Worm (Caenorhabditis elegans) whole organism, L4 larva: Measurements from ENCODE around the gene C33F10.4.

Experiments
- F26F4.8 ChIP-seq: fragments of 200-800 bp; sonication (Bioruptor generic); conservative IDR thresholded peaks from 2 replicates; pipeline ENCODE4 v1.3.6; 2022; ENCODE audit warnings: missing genetic modification characterization, missing compliant biosample characterization
- F49E8.2 ChIP-seq: sonication (generic microtip); optimal IDR thresholded peaks from 2 replicates; lab custom pipeline; 2016; ENCODE audit warnings: missing compliant biosample characterization, mild to moderate bottlenecking, missing genetic modification characterization, borderline replicate concordance
- T26A8.4 ChIP-seq: fragments of 200-800 bp; sonication (Bioruptor generic); IDR thresholded peaks from 2 replicates; pipeline ENCODE4 v1.3.6; 2022; ENCODE audit warnings: missing genetic modification characterization, missing compliant biosample characterization
- Y75B8A.6 ChIP-seq: fragments of 200-800 bp; sonication (Bioruptor generic); IDR thresholded peaks from 2 replicates; pipeline ENCODE4 v1.3.6; 2022; ENCODE audit warnings: missing genetic modification reagents, missing genetic modification characterization, missing compliant biosample characterization
- aha-1 ChIP-seq: fragments of 150-350 bp; peaks from one replicate; lab custom pipeline; 2014; ENCODE audit warnings: missing biosample characterization, missing genetic modification characterization
- aly-2 ChIP-seq: sonication (generic microtip); optimal IDR thresholded peaks from 2 replicates; lab custom pipeline; 2018; ENCODE audit warnings: missing biosample characterization, missing genetic modification characterization
- arid-1 ChIP-seq: fragments of 200-800 bp; sonication (Bioruptor generic); conservative IDR thresholded peaks from 2 replicates; pipeline ENCODE4 v1.3.6; 2022; ENCODE audit warnings: missing genetic modification reagents, missing genetic modification characterization, missing compliant biosample characterization
- ceh-20 ChIP-seq: fragments of 200-800 bp; sonication (Bioruptor generic); IDR thresholded peaks from 2 replicates; pipeline ENCODE4 v1.3.6; 2022; ENCODE audit warnings: missing genetic modification reagents, missing genetic modification characterization, missing compliant biosample characterization
- ceh-28 ChIP-seq: fragments of 150-350 bp; optimal IDR thresholded peaks from 2 replicates; lab custom pipeline; 2014; ENCODE audit warnings: missing biosample characterization, missing genetic modification reagents, missing genetic modification characterization
- ceh-62 ChIP-seq: sonication (generic microtip); optimal IDR thresholded peaks from 2 replicates; lab custom pipeline; 2017; ENCODE audit warnings: missing biosample characterization, missing genetic modification characterization
- ceh-82 ChIP-seq: sonication (generic microtip); optimal IDR thresholded peaks from 2 replicates; lab custom pipeline; 2017; ENCODE audit warnings: missing biosample characterization, missing genetic modification characterization
- daf-12 ChIP-seq: fragments of 150-350 bp; optimal IDR thresholded peaks from 2 replicates; lab custom pipeline; 2014; ENCODE audit warnings: missing biosample characterization, missing genetic modification reagents, missing genetic modification characterization
- daf-16 ChIP-seq, 3 experiments: sonication (generic microtip); optimal IDR thresholded peaks; 2 replicates each; lab custom pipeline; 2016 to 2017; ENCODE audit warnings: missing genetic modification characterization in 3 of 3, missing genetic modification reagents in 3 of 3, mild to moderate bottlenecking in 2 of 3, missing compliant biosample characterization in 2 of 3, missing biosample characterization in 1 of 3, moderate library complexity in 1 of 3
- dpl-1 ChIP-seq: fragments of 150-350 bp; optimal IDR thresholded peaks from 2 replicates; lab custom pipeline; 2014; ENCODE audit warnings: missing biosample characterization, missing genetic modification reagents, missing genetic modification characterization
- duxl-1 ChIP-seq: sonication (generic microtip); optimal IDR thresholded peaks from 2 replicates; lab custom pipeline; 2016; ENCODE audit warnings: mild to moderate bottlenecking, missing genetic modification characterization, moderate library complexity, missing compliant biosample characterization; ENCODE audit not compliant: poor library complexity
- dve-1 ChIP-seq: sonication (generic microtip); optimal IDR thresholded peaks from 2 replicates; lab custom pipeline; 2017; ENCODE audit warnings: antibody characterized with exemption, mild to moderate bottlenecking, missing genetic modification characterization, missing compliant biosample characterization; ENCODE audit not compliant: insufficient read depth
- egl-27 ChIP-seq: sonication (generic microtip); optimal IDR thresholded peaks from 3 replicates; lab custom pipeline; 2017; ENCODE audit warnings: missing biosample characterization, missing genetic modification reagents, missing genetic modification characterization
- fkh-10 ChIP-seq: fragments of 150-350 bp; optimal IDR thresholded peaks from 2 replicates; lab custom pipeline; 2014; ENCODE audit warnings: missing biosample characterization, missing genetic modification reagents, missing genetic modification characterization
- fos-1 ChIP-seq: fragments of 150-350 bp; optimal IDR thresholded peaks from 2 replicates; lab custom pipeline; 2014; ENCODE audit warnings: missing biosample characterization, missing genetic modification characterization
- hif-1 ChIP-seq, 2 experiments: sonication (generic microtip); optimal IDR thresholded peaks; 2 replicates each; lab custom pipeline; 2016 to 2017; ENCODE audit warnings: missing compliant biosample characterization in 2 of 2, missing genetic modification characterization in 2 of 2, missing genetic modification reagents in 2 of 2, missing genotype in 2 of 2, mild to moderate bottlenecking in 1 of 2
- hlh-11 ChIP-seq: fragments of 200-800 bp; sonication (Bioruptor generic); optimal IDR thresholded peaks from 2 replicates; lab custom pipeline; 2018; ENCODE audit warnings: mild to moderate bottlenecking, missing genetic modification characterization, missing compliant biosample characterization
- hlh-30 ChIP-seq: sonication (generic microtip); optimal IDR thresholded peaks from 2 replicates; lab custom pipeline; 2017; ENCODE audit warnings: antibody characterized with exemption, mild to moderate bottlenecking, missing genetic modification characterization, missing compliant biosample characterization; ENCODE audit not compliant: insufficient read depth
- lin-29 ChIP-seq: fragments of 200-800 bp; sonication (Bioruptor generic); IDR thresholded peaks from 2 replicates; pipeline ENCODE4 v1.3.6; 2022; ENCODE audit warnings: missing genetic modification reagents, missing genetic modification characterization, missing compliant biosample characterization
- lin-39 ChIP-seq: fragments of 150-350 bp; optimal IDR thresholded peaks from 2 replicates; lab custom pipeline; 2014; ENCODE audit warnings: missing biosample characterization, missing genetic modification reagents, missing genetic modification characterization
- mdl-1 ChIP-seq, 2 experiments: fragments of 150-350 bp in 1 of 2; sonication (generic microtip) in 1 of 2; optimal IDR thresholded peaks; 2 replicates each; lab custom pipeline; 2014 to 2017; ENCODE audit warnings: missing biosample characterization in 2 of 2, missing genetic modification characterization in 2 of 2
- mxl-2 ChIP-seq: fragments of 200-800 bp; sonication (Bioruptor generic); conservative IDR thresholded peaks from 2 replicates; pipeline ENCODE4 v1.3.6; 2022; ENCODE audit warnings: missing genetic modification reagents, missing genetic modification characterization, missing compliant biosample characterization
- mxl-3 ChIP-seq: fragments of 200-800 bp; sonication (Bioruptor generic); optimal IDR thresholded peaks from 2 replicates; lab custom pipeline; 2018; ENCODE audit warnings: mild to moderate bottlenecking, missing genetic modification characterization, missing compliant biosample characterization
- nhr-111 ChIP-seq: fragments of 200-800 bp; sonication (Bioruptor generic); optimal IDR thresholded peaks from 2 replicates; lab custom pipeline; 2018; ENCODE audit warnings: mild to moderate bottlenecking, missing genetic modification characterization, missing compliant biosample characterization
- nhr-25 ChIP-seq: sonication (generic microtip); optimal IDR thresholded peaks from 2 replicates; lab custom pipeline; 2017; ENCODE audit warnings: missing genetic modification characterization, mild to moderate bottlenecking, missing compliant biosample characterization, antibody characterized with exemption, moderate library complexity, borderline replicate concordance; ENCODE audit not compliant: insufficient read depth
- nhr-28 ChIP-seq: fragments of 150-350 bp; optimal IDR thresholded peaks from 2 replicates; lab custom pipeline; 2014; ENCODE audit warnings: missing biosample characterization, missing genetic modification characterization
- nhr-48 ChIP-seq: sonication (generic microtip); optimal IDR thresholded peaks from 2 replicates; lab custom pipeline; 2016; ENCODE audit warnings: mild to moderate bottlenecking, missing genetic modification characterization, missing compliant biosample characterization
- nhr-77 ChIP-seq: fragments of 150-350 bp; optimal IDR thresholded peaks from 2 replicates; lab custom pipeline; 2014; ENCODE audit warnings: missing biosample characterization, missing genetic modification characterization
- php-3 ChIP-seq: fragments of 200-800 bp; sonication (Bioruptor generic); IDR thresholded peaks from 2 replicates; pipeline ENCODE4 v1.3.6; 2022; ENCODE audit warnings: missing genetic modification reagents, missing genetic modification characterization, missing compliant biosample characterization
- pqm-1 ChIP-seq: sonication (generic microtip); optimal IDR thresholded peaks from 2 replicates; lab custom pipeline; 2017; ENCODE audit warnings: missing biosample characterization, missing genetic modification characterization
- rbr-2 ChIP-seq: sonication (generic microtip); optimal IDR thresholded peaks from 2 replicates; lab custom pipeline; 2016; ENCODE audit warnings: missing genotype, missing genetic modification characterization, missing compliant biosample characterization
- snpc-4 ChIP-seq: fragments of 150-350 bp; optimal IDR thresholded peaks from 2 replicates; lab custom pipeline; 2014; ENCODE audit warnings: missing biosample characterization, missing genetic modification characterization
- spr-1 ChIP-seq: sonication (generic microtip); optimal IDR thresholded peaks from 2 replicates; lab custom pipeline; 2016; ENCODE audit warnings: mild to moderate bottlenecking, missing genetic modification characterization, missing compliant biosample characterization
- tag-97 ChIP-seq: fragments of 200-800 bp; sonication (Bioruptor generic); IDR thresholded peaks from 2 replicates; pipeline ENCODE4 v1.3.6; 2022; ENCODE audit warnings: missing genetic modification characterization, missing compliant biosample characterization
- unc-62 ChIP-seq, 3 experiments: fragments of 150-350 bp in 1 of 3; sonication (generic microtip); optimal IDR thresholded peaks in 2 of 3; peaks in 1 of 3; 1 replicate in 1 of 3; 2 replicates in 2 of 3; lab custom pipeline; 2014 to 2017; ENCODE audit warnings: missing biosample characterization in 3 of 3, missing genetic modification characterization in 3 of 3, missing genetic modification reagents in 3 of 3, missing genotype in 1 of 3

The C33F10.4 gene

ce11 chrII:4771282-4771681 lies 24.3 kb upstream of the C33F10.4 start, which contains the start of gene F26G1.5:
Gene F26G1.5 (minus strand): TSS chrII:4771382.
- TF ChIP-seq ceh-62: no peak
- TF ChIP-seq hlh-30 (tag; lab: Kevin White, UChicago): no peak
- no peak for TF ChIP-seq nhr-111 (GFP tag; lab: Kevin White, UChicago)
- no peak for TF ChIP-seq Y75B8A.6
- TF ChIP-seq aly-2: no peak
- TF ChIP-seq aha-1: no peak
- no peak for TF ChIP-seq F26F4.8
- TF ChIP-seq mdl-1 (tag; optimal IDR thresholded peaks at IDR 0.05; lab: Kevin White, UChicago): no peak
- TF ChIP-seq php-3 (GFP tag; lab: Robert Waterston, UW): no peak
- TF ChIP-seq nhr-77 (tag; lab: Kevin White, UChicago): no peak
- TF ChIP-seq spr-1: no peak
- no peak for TF ChIP-seq duxl-1
- TF ChIP-seq ceh-28 (tag; lab: Kevin White, UChicago): no peak
- TF ChIP-seq, all 104 proteins: peak for 0

ce11 chrII:4772441-4772840 lies 23.1 kb upstream of the C33F10.4 start:
- TF ChIP-seq nhr-77 (tag; lab: Kevin White, UChicago): no peak
- no peak for TF ChIP-seq mxl-2 (GFP tag; lab: Robert Waterston, UW)
- TF ChIP-seq nhr-25 (tag; lab: Kevin White, UChicago): peak; percentile 26
- TF ChIP-seq nhr-48 (tag; lab: Kevin White, UChicago): peak; percentile 23
- peak; percentile 32 for TF ChIP-seq nhr-28 (tag; lab: Kevin White, UChicago)
- TF ChIP-seq fos-1: no peak
- TF ChIP-seq Y75B8A.6: no peak
- peak; percentile 35 for TF ChIP-seq dve-1 (tag; lab: Kevin White, UChicago)
- TF ChIP-seq hlh-11: peak; percentile 33
- TF ChIP-seq lin-39 (tag; lab: Kevin White, UChicago): no peak
- peak; percentile 47 for TF ChIP-seq aha-1

ce11 chrII:4773891-4774432 lies 21.6 kb upstream of the C33F10.4 start, which contains the start of the genes F26G1.9 and F26G1.10:
Gene F26G1.9 (minus strand): TSS chrII:4773991.
Gene F26G1.10 (plus strand): TSS chrII:4774382.
- TF ChIP-seq mxl-3 (GFP tag; lab: Kevin White, UChicago) (no peak), aha-1 (peak; percentile 22)

ce11 chrII:4775802-4776201 lies 19.8 kb upstream of the C33F10.4 start:
- TF ChIP-seq unc-62 (GFP tag; optimal IDR thresholded peaks at IDR 0.05 in 1 of 2; lab: Kevin White, UChicago) (peak in 1 of 2 experiments; percentile 96), unc-62 (tag; optimal IDR thresholded peaks at IDR 0.05; lab: Kevin White, UChicago) (no peak), F26F4.8 (no peak)

ce11 chrII:4776933-4777332 lies 18.6 kb upstream of the C33F10.4 start, which contains the start of gene F26G1.11:
Gene F26G1.11 (plus strand): TSS chrII:4777137.
- TF ChIP-seq daf-16 (GFP tag; optimal IDR thresholded peaks at IDR 0.05; lab: Kevin White, UChicago) (no peak), daf-16 (tag; optimal IDR thresholded peaks at IDR 0.05; lab: Kevin White, UChicago) (peak; percentile 73), dve-1 (tag; lab: Kevin White, UChicago) (peak; percentile 62), hlh-11 (peak; percentile 42), ceh-82 (no peak), lin-29 (GFP tag; lab: Robert Waterston, UW) (no peak), pqm-1 (tag; lab: Kevin White, UChicago) (peak; percentile 86), snpc-4 (no peak)

- no peak for TF ChIP-seq egl-27
- no peak for TF ChIP-seq dve-1 (tag; lab: Kevin White, UChicago)
- no peak for TF ChIP-seq daf-12 (tag; lab: Kevin White, UChicago)
- TF ChIP-seq T26A8.4 (GFP tag; lab: Robert Waterston, UW): no peak
- TF ChIP-seq hif-1 (tag; optimal IDR thresholded peaks at IDR 0.05; lab: Kevin White, UChicago): no peak
- TF ChIP-seq fkh-10: no peak
- TF ChIP-seq php-3 (GFP tag; lab: Robert Waterston, UW): no peak
- no peak for TF ChIP-seq dpl-1 (GFP tag; lab: Kevin White, UChicago)
- no peak for TF ChIP-seq arid-1 (GFP tag; lab: Robert Waterston, UW)
- no peak for TF ChIP-seq F49E8.2
- no peak for TF ChIP-seq tag-97 (GFP tag; lab: Robert Waterston, UW)
- no peak for TF ChIP-seq ceh-20 (GFP tag; lab: Robert Waterston, UW)
- TF ChIP-seq hlh-11: no peak
- no peak for TF ChIP-seq nhr-77 (tag; lab: Kevin White, UChicago)
- TF ChIP-seq rbr-2 (tag; lab: Kevin White, UChicago): no peak
These were observed 15.8 kb upstream of the C33F10.4 start for ce11 chrII:4779753-4780152.
